Worm (Caenorhabditis elegans) whole organism, late embryonic: ENCODE measurements around the gene C44C10.10.

Experiments
- C38D4.7 ChIP-seq: fragments of 200-800 bp; sonication (Bioruptor generic); optimal IDR thresholded peaks from 2 replicates; lab custom pipeline; 2018; ENCODE audit warnings: mild to moderate bottlenecking, missing genetic modification characterization, moderate library complexity, missing compliant biosample characterization
- K09A11.1 ChIP-seq: sonication (generic microtip); optimal IDR thresholded peaks from 2 replicates; lab custom pipeline; 2017; ENCODE audit warnings: antibody characterized with exemption, mild to moderate bottlenecking, missing genetic modification characterization, missing compliant biosample characterization; ENCODE audit not compliant: insufficient read depth
- T23F11.4 ChIP-seq: fragments of 200-800 bp; sonication (Bioruptor generic); optimal IDR thresholded peaks from 2 replicates; lab custom pipeline; 2018; ENCODE audit warnings: mild to moderate bottlenecking, missing genetic modification characterization, missing compliant biosample characterization
- Y22D7AL.16 ChIP-seq: sonication (generic microtip); optimal IDR thresholded peaks from 2 replicates; lab custom pipeline; 2016; ENCODE audit warnings: missing genetic modification characterization, missing compliant biosample characterization
- ahr-1 ChIP-seq: sonication (generic microtip); optimal IDR thresholded peaks from 2 replicates; lab custom pipeline; 2016; ENCODE audit warnings: missing genetic modification characterization, missing compliant biosample characterization
- ama-1 ChIP-seq: fragments of 150-350 bp; optimal IDR thresholded peaks from 2 replicates; lab custom pipeline; 2014
- ceh-19 ChIP-seq: fragments of 200-800 bp; sonication (Bioruptor generic); optimal IDR thresholded peaks from 2 replicates; lab custom pipeline; 2018; ENCODE audit warnings: mild to moderate bottlenecking, missing genetic modification characterization, missing compliant biosample characterization
- ceh-2 ChIP-seq: sonication (generic microtip); optimal IDR thresholded peaks from 2 replicates; lab custom pipeline; 2016; ENCODE audit warnings: missing genotype, missing genetic modification characterization, missing compliant biosample characterization
- ceh-22 ChIP-seq: sonication (generic microtip); optimal IDR thresholded peaks from 2 replicates; lab custom pipeline; 2017; ENCODE audit warnings: missing biosample characterization, missing genetic modification characterization
- ceh-30 ChIP-seq: fragments of 150-350 bp; optimal IDR thresholded peaks from 2 replicates; lab custom pipeline; 2014; ENCODE audit warnings: missing biosample characterization, missing genetic modification characterization
- ceh-31 ChIP-seq: sonication (generic microtip); optimal IDR thresholded peaks from 2 replicates; lab custom pipeline; 2016; ENCODE audit warnings: missing genetic modification characterization, missing compliant biosample characterization
- ceh-34 ChIP-seq: sonication (generic microtip); optimal IDR thresholded peaks from 2 replicates; lab custom pipeline; 2016; ENCODE audit warnings: mild to moderate bottlenecking, missing genetic modification characterization, missing compliant biosample characterization
- ceh-45 ChIP-seq: fragments of 200-800 bp; sonication (Bioruptor generic); IDR thresholded peaks from 2 replicates; pipeline ENCODE4 v1.3.6; 2022; ENCODE audit warnings: missing genetic modification reagents, missing genetic modification characterization, missing compliant biosample characterization
- ceh-48 ChIP-seq: sonication (generic microtip); optimal IDR thresholded peaks from 2 replicates; lab custom pipeline; 2016; ENCODE audit warnings: missing genetic modification characterization, inconsistent platforms, missing compliant biosample characterization
- che-1 ChIP-seq: sonication (generic microtip); optimal IDR thresholded peaks from 2 replicates; lab custom pipeline; 2016; ENCODE audit warnings: mild to moderate bottlenecking, missing genetic modification characterization, missing compliant biosample characterization
- elt-4 ChIP-seq: sonication (generic microtip); optimal IDR thresholded peaks from 2 replicates; lab custom pipeline; 2016; ENCODE audit warnings: missing genetic modification characterization, missing compliant biosample characterization
- fax-1 ChIP-seq: sonication (generic microtip); optimal IDR thresholded peaks from 2 replicates; lab custom pipeline; 2016; ENCODE audit warnings: missing genotype, missing genetic modification characterization, missing compliant biosample characterization
- fkh-10 ChIP-seq: fragments of 150-350 bp; optimal IDR thresholded peaks from 2 replicates; lab custom pipeline; 2014; ENCODE audit warnings: missing biosample characterization, missing genetic modification reagents, missing genetic modification characterization
- fkh-6 ChIP-seq: sonication (generic microtip); optimal IDR thresholded peaks from 2 replicates; lab custom pipeline; 2016; ENCODE audit warnings: missing genetic modification characterization, missing compliant biosample characterization
- hlh-13 ChIP-seq: fragments of 200-800 bp; sonication (Bioruptor generic); optimal IDR thresholded peaks from 2 replicates; lab custom pipeline; 2018; ENCODE audit warnings: mild to moderate bottlenecking, missing genetic modification characterization, missing compliant biosample characterization
- hlh-15 ChIP-seq: sonication (generic microtip); optimal IDR thresholded peaks from 2 replicates; lab custom pipeline; 2016; ENCODE audit warnings: missing genetic modification characterization, missing compliant biosample characterization
- hlh-6 ChIP-seq: sonication (generic microtip); optimal IDR thresholded peaks from 2 replicates; lab custom pipeline; 2016; ENCODE audit warnings: missing genotype, missing genetic modification characterization, missing compliant biosample characterization
- lim-6 ChIP-seq: sonication (generic microtip); optimal IDR thresholded peaks from 2 replicates; lab custom pipeline; 2016; ENCODE audit warnings: missing genetic modification characterization, missing compliant biosample characterization
- lin-11 ChIP-seq: fragments of 200-800 bp; sonication (Bioruptor generic); optimal IDR thresholded peaks from 2 replicates; lab custom pipeline; 2018; ENCODE audit warnings: mild to moderate bottlenecking, missing genetic modification characterization, missing compliant biosample characterization
- madf-2 ChIP-seq: sonication (generic microtip); optimal IDR thresholded peaks from 2 replicates; lab custom pipeline; 2017; ENCODE audit warnings: missing genetic modification characterization, missing compliant biosample characterization
- mec-3 ChIP-seq: sonication (generic microtip); optimal IDR thresholded peaks from 2 replicates; lab custom pipeline; 2016; ENCODE audit warnings: borderline replicate concordance, missing genetic modification characterization, missing compliant biosample characterization
- nfya-1 ChIP-seq: sonication (generic microtip); optimal IDR thresholded peaks from 2 replicates; lab custom pipeline; 2017; ENCODE audit warnings: missing genetic modification characterization, mild to moderate bottlenecking, missing compliant biosample characterization, antibody characterized with exemption, moderate library complexity
- nhr-11 ChIP-seq: fragments of 150-350 bp; optimal IDR thresholded peaks from 2 replicates; lab custom pipeline; 2014; ENCODE audit warnings: missing biosample characterization, missing genetic modification characterization
- nhr-232 ChIP-seq: sonication (generic microtip); optimal IDR thresholded peaks from 2 replicates; lab custom pipeline; 2016; ENCODE audit warnings: missing genetic modification characterization, missing compliant biosample characterization
- npax-4 ChIP-seq: sonication (generic microtip); optimal IDR thresholded peaks from 2 replicates; lab custom pipeline; 2016; ENCODE audit warnings: missing genetic modification characterization, missing compliant biosample characterization
- odd-2 ChIP-seq: sonication (generic microtip); optimal IDR thresholded peaks from 2 replicates; lab custom pipeline; 2017; ENCODE audit warnings: antibody characterized with exemption, mild to moderate bottlenecking, missing genetic modification characterization, missing compliant biosample characterization
- pag-3 ChIP-seq: sonication (generic microtip); optimal IDR thresholded peaks from 2 replicates; lab custom pipeline; 2016; ENCODE audit warnings: missing compliant biosample characterization, missing genetic modification characterization, borderline replicate concordance
- pat-9 ChIP-seq: fragments of 200-800 bp; sonication (Bioruptor generic); optimal IDR thresholded peaks from 2 replicates; lab custom pipeline; 2018; ENCODE audit warnings: mild to moderate bottlenecking, missing genetic modification characterization, moderate library complexity, missing compliant biosample characterization
- pha-2 ChIP-seq: sonication (generic microtip); optimal IDR thresholded peaks from 2 replicates; lab custom pipeline; 2017; ENCODE audit warnings: mild to moderate bottlenecking, missing genetic modification characterization, missing compliant biosample characterization
- pha-4 ChIP-seq: fragments of 150-350 bp; optimal IDR thresholded peaks from 2 replicates; lab custom pipeline; 2018; ENCODE audit warnings: missing biosample characterization, missing genetic modification reagents, missing genetic modification characterization
- pqm-1 ChIP-seq: sonication (generic microtip); optimal IDR thresholded peaks from 2 replicates; lab custom pipeline; 2016; ENCODE audit warnings: missing genetic modification characterization, missing compliant biosample characterization
- pros-1 ChIP-seq: fragments of 150-350 bp; optimal IDR thresholded peaks from 2 replicates; lab custom pipeline; 2014; ENCODE audit warnings: missing biosample characterization, missing genetic modification reagents, missing genetic modification characterization
- ref-2 ChIP-seq: sonication (generic microtip); optimal IDR thresholded peaks from 2 replicates; lab custom pipeline; 2016; ENCODE audit warnings: missing genetic modification characterization, missing compliant biosample characterization
- sox-2 ChIP-seq: fragments of 200-800 bp; sonication (Bioruptor generic); IDR thresholded peaks from 2 replicates; pipeline ENCODE4 v1.3.6; 2022; ENCODE audit warnings: missing genetic modification reagents, missing genetic modification characterization, missing compliant biosample characterization
- tbx-2 ChIP-seq: sonication (generic microtip); optimal IDR thresholded peaks from 2 replicates; lab custom pipeline; 2016; ENCODE audit warnings: missing genetic modification characterization, missing compliant biosample characterization
- tbx-7 ChIP-seq: sonication (generic microtip); optimal IDR thresholded peaks from 2 replicates; lab custom pipeline; 2016; ENCODE audit warnings: missing genotype, missing genetic modification characterization, missing compliant biosample characterization
- unc-42 ChIP-seq: sonication (generic microtip); optimal IDR thresholded peaks from 2 replicates; lab custom pipeline; 2016; ENCODE audit warnings: missing genotype, missing genetic modification characterization, missing compliant biosample characterization
- zip-5 ChIP-seq: sonication (generic microtip); optimal IDR thresholded peaks from 2 replicates; lab custom pipeline; 2016; ENCODE audit warnings: missing genetic modification characterization, missing compliant biosample characterization
- ztf-16 ChIP-seq: sonication (generic microtip); optimal IDR thresholded peaks from 2 replicates; lab custom pipeline; 2017; ENCODE audit warnings: missing genetic modification characterization, missing compliant biosample characterization

Gene C44C10.10

ce11 chrX:11696696-11697095 lies 6.6 kb downstream of the C44C10.10 start, which contains the start of gene C44C10.12:
C44C10.12 (plus strand) TSS chrX:11696996.
- TF ChIP-seq ahr-1 = no peak
- TF ChIP-seq mec-3 = no peak
- TF ChIP-seq tbx-7 (tag; lab: Kevin White, UChicago) = no peak
- TF ChIP-seq ceh-22 (tag; lab: Kevin White, UChicago) = no peak
- no peak for TF ChIP-seq hlh-13
- TF ChIP-seq tbx-2 (tag; lab: Kevin White, UChicago) = no peak
- no peak for TF ChIP-seq zip-5 (tag; lab: Kevin White, UChicago)
- no peak for TF ChIP-seq nhr-232
- TF ChIP-seq pha-2 (tag; lab: Kevin White, UChicago) = no peak
- no peak for TF ChIP-seq npax-4 (tag; lab: Kevin White, UChicago)
- TF ChIP-seq K09A11.1 (tag; lab: Kevin White, UChicago) = no peak
- TF ChIP-seq ceh-34 (tag; lab: Kevin White, UChicago) = no peak
- no peak for TF ChIP-seq pha-4 (tag; lab: Kevin White, UChicago)
- TF ChIP-seq ceh-31 (tag; lab: Kevin White, UChicago) = no peak
- no peak for TF ChIP-seq fkh-10 (GFP tag; lab: Kevin White, UChicago)
- TF ChIP-seq madf-2 (tag; lab: Kevin White, UChicago) = no peak
- TF ChIP-seq pros-1 = no peak
- no peak for TF ChIP-seq fax-1 (tag; lab: Kevin White, UChicago)
- no peak for TF ChIP-seq T23F11.4 (GFP tag; lab: Kevin White, UChicago)
- no peak for TF ChIP-seq ceh-2 (tag; lab: Kevin White, UChicago)

ce11 chrX:11700263-11700662 lies 10.1 kb downstream of the C44C10.10 start, which contains the start of gene C44C10.15:
C44C10.15 (minus strand) TSS chrX:11700363.
- TF ChIP-seq ztf-16 (tag; lab: Kevin White, UChicago) = no peak
- TF ChIP-seq fkh-6 (tag; lab: Kevin White, UChicago) = no peak
- no peak for TF ChIP-seq ama-1
- no peak for TF ChIP-seq che-1 (tag; lab: Kevin White, UChicago)
- no peak for TF ChIP-seq ref-2 (tag; lab: Kevin White, UChicago)
- no peak for TF ChIP-seq C38D4.7 (GFP tag; lab: Kevin White, UChicago)
- TF ChIP-seq lin-11 = no peak
- TF ChIP-seq pqm-1 (tag; lab: Kevin White, UChicago) = no peak
- TF ChIP-seq hlh-15 (tag; lab: Kevin White, UChicago) = no peak
- no peak for TF ChIP-seq ahr-1
- no peak for TF ChIP-seq pros-1
- TF ChIP-seq, all 69 proteins: peak for 0

ce11 chrX:11702236-11702635 lies 12.1 kb downstream of the C44C10.10 start, which contains the start of gene C44C10.3:
C44C10.3 (plus strand) TSS chrX:11702536.
- TF ChIP-seq tbx-2 (tag; lab: Kevin White, UChicago) (no peak), odd-2 (tag; lab: Kevin White, UChicago) (no peak), fax-1 (tag; lab: Kevin White, UChicago) (no peak), pqm-1 (tag; lab: Kevin White, UChicago) (no peak), ama-1 (no peak), pha-2 (tag; lab: Kevin White, UChicago) (no peak), ceh-19 (no peak), lin-11 (no peak)

- TF ChIP-seq hlh-15 (tag; lab: Kevin White, UChicago) (no peak), unc-42 (peak; percentile 11)
- TF ChIP-seq, all 69 proteins: peak for 1
These were observed 20.1 kb downstream of the C44C10.10 start, which contains the start of gene C44C10.11 for ce11 chrX:11710229-11710628. C44C10.11 (minus strand) TSS chrX:11710343.

ce11 chrX:11711437-11712080 lies 21.4 kb downstream of the C44C10.10 start:
- TF ChIP-seq sox-2 (GFP tag; lab: Robert Waterston, UW) (no peak), nhr-232 (no peak), Y22D7AL.16 (no peak), pat-9 (no peak), hlh-6 (no peak), lim-6 (no peak), pag-3 (tag; lab: Kevin White, UChicago) (no peak), nhr-11 (tag; lab: Kevin White, UChicago) (no peak), nfya-1 (tag; lab: Kevin White, UChicago) (no peak), ama-1 (no peak), elt-4 (tag; lab: Kevin White, UChicago) (peak; percentile 69), che-1 (tag; lab: Kevin White, UChicago) (no peak), npax-4 (tag; lab: Kevin White, UChicago) (no peak), ceh-48 (tag; lab: Kevin White, UChicago) (no peak), ref-2 (tag; lab: Kevin White, UChicago) (no peak), ceh-45 (0 out of 2 replicates have a peak, but pooled peaks have one; percentile 14), ceh-30 (tag; lab: Kevin White, UChicago) (no peak)
